Worm (Caenorhabditis elegans) whole organism, early embryonic: ENCODE measurements around the gene C31B8.9.
"Not testable (repeated sequence)": the region's sequence is repeated elsewhere in the genome, so short reads cannot be mapped to it uniquely, and the experiment has no call there.

Experiments used
- B0310.2 ChIP-seq: sonication (generic microtip); optimal IDR thresholded peaks from 2 replicates; lab custom pipeline; 2016; ENCODE audit warnings: mild to moderate bottlenecking, missing genetic modification characterization, missing compliant biosample characterization
- F13C5.2 ChIP-seq: sonication (generic microtip); optimal IDR thresholded peaks from 2 replicates; lab custom pipeline; 2017; ENCODE audit warnings: mild to moderate bottlenecking, missing genetic modification characterization, inconsistent platforms, missing compliant biosample characterization
- aly-1 ChIP-seq: sonication (generic microtip); optimal IDR thresholded peaks from 2 replicates; lab custom pipeline; 2016; ENCODE audit warnings: missing genetic modification characterization, missing compliant biosample characterization
- ama-1 ChIP-seq: fragments of 150-350 bp; optimal IDR thresholded peaks from 2 replicates; lab custom pipeline; 2014
- ceh-13 ChIP-seq: fragments of 200-800 bp; sonication (Bioruptor generic); optimal IDR thresholded peaks from 2 replicates; lab custom pipeline; 2018; ENCODE audit warnings: mild to moderate bottlenecking, missing genetic modification characterization, missing compliant biosample characterization
- ceh-36 ChIP-seq: sonication (generic microtip); optimal IDR thresholded peaks from 2 replicates; lab custom pipeline; 2016; ENCODE audit warnings: missing genetic modification characterization, inconsistent platforms, missing compliant biosample characterization
- ets-7 ChIP-seq: sonication (generic microtip); optimal IDR thresholded peaks from 2 replicates; lab custom pipeline; 2016; ENCODE audit warnings: missing genotype, missing genetic modification characterization, missing compliant biosample characterization
- flt-1 ChIP-seq: fragments of 200-800 bp; sonication (Bioruptor generic); IDR thresholded peaks from 2 replicates; pipeline ENCODE4 v1.3.6; 2022; ENCODE audit warnings: missing genetic modification characterization, missing compliant biosample characterization
- hmbx-1 ChIP-seq: sonication (generic microtip); optimal IDR thresholded peaks from 2 replicates; lab custom pipeline; 2016; ENCODE audit warnings: mild to moderate bottlenecking, missing genetic modification characterization, missing compliant biosample characterization
- hmg-4 ChIP-seq: fragments of 200-800 bp; sonication (Bioruptor generic); optimal IDR thresholded peaks from 2 replicates; lab custom pipeline; 2018; ENCODE audit warnings: mild to moderate bottlenecking, missing genetic modification characterization, missing compliant biosample characterization
- hnd-1 ChIP-seq: sonication (generic microtip); optimal IDR thresholded peaks from 2 replicates; lab custom pipeline; 2016; ENCODE audit warnings: missing genetic modification characterization, missing compliant biosample characterization
- pes-1 ChIP-seq: fragments of 200-800 bp; sonication (Bioruptor generic); IDR thresholded peaks from 2 replicates; pipeline ENCODE4 v1.3.6; 2022; ENCODE audit warnings: missing genetic modification reagents, missing genetic modification characterization, missing compliant biosample characterization
- scrt-1 ChIP-seq: fragments of 200-800 bp; sonication (Bioruptor generic); IDR thresholded peaks from 2 replicates; pipeline ENCODE4 v1.3.6; 2022; ENCODE audit warnings: missing genetic modification characterization, missing compliant biosample characterization
- sea-1 ChIP-seq: fragments of 200-800 bp; sonication (Bioruptor generic); conservative IDR thresholded peaks from 2 replicates; pipeline ENCODE4 v1.3.6; 2022; ENCODE audit warnings: missing genetic modification characterization, missing compliant biosample characterization
- tbx-11 ChIP-seq: fragments of 200-800 bp; sonication (Bioruptor generic); IDR thresholded peaks from 2 replicates; pipeline ENCODE4 v1.3.6; 2022; ENCODE audit warnings: missing genetic modification characterization, missing compliant biosample characterization
- tbx-37 ChIP-seq: fragments of 200-800 bp; sonication (Bioruptor generic); conservative IDR thresholded peaks from 2 replicates; pipeline ENCODE4 v1.3.6; 2022; ENCODE audit warnings: missing genetic modification reagents, missing genetic modification characterization, missing compliant biosample characterization
- tra-4 ChIP-seq: sonication (generic microtip); optimal IDR thresholded peaks from 2 replicates; lab custom pipeline; 2017; ENCODE audit warnings: missing genetic modification characterization, missing compliant biosample characterization

Gene C31B8.9

DNA sequence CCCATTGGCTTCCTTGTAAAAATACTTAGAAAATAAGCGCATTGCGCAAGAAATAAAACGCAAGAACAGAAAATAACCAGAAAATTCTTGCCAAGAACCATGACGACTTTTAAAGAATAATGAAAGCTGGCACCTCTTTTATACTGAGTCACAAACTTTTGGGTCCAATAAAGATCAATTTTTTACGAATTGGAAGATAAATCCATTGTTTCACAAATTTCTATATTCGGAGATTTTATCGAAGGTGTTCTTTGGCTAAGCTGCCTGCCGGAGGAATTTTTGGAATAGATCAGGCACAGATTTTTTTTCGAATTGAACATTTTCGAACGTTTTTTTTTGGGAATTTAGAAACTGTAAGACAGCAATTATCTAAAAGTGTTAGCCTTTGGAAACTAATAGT, at the start of gene C31B8.9:
Gene C31B8.9, minus strand, starts transcription at position 101 of the 400 bp plus-strand sequence.
- no peak for TF ChIP-seq pes-1 (GFP tag; lab: Robert Waterston, UW)
- TF ChIP-seq ceh-13, result no peak
- TF ChIP-seq flt-1 (GFP tag; lab: Robert Waterston, UW), result no peak
- TF ChIP-seq B0310.2 (tag; lab: Kevin White, UChicago), result no peak
- no peak for TF ChIP-seq hmbx-1 (tag; lab: Kevin White, UChicago)
- no peak for TF ChIP-seq sea-1 (GFP tag; lab: Robert Waterston, UW)
- TF ChIP-seq F13C5.2 (tag; lab: Kevin White, UChicago), result no peak

DNA sequence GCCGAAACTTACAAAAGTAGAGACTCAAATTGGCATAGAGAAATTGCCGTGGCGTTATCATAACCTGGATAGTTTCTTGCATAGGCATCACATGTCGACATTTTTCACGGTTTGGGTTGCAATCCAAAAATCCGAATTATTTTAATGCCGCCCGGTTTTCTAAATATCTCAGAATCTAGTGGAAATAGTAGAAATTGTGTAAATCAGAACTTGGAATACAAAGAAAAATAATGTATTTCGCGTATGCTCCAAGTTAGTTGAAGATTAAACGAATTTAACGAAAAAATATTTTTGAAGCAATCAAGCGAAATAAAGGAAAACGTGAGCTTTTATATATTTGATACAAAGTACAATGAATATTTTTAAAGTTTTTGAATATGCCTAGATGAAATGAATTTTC, 48.1 kb upstream of the C31B8.9 start, which contains the start of gene srw-144:
Gene srw-144, minus strand, starts transcription at position 101 of the 400 bp plus-strand sequence.
- no peak for TF ChIP-seq ets-7 (tag; lab: Kevin White, UChicago)
- TF ChIP-seq ama-1 (lab: Kevin White, UChicago), result no peak
- no peak for TF ChIP-seq hmbx-1 (tag; lab: Kevin White, UChicago)
- no peak for TF ChIP-seq ceh-13
- no peak for TF ChIP-seq tbx-11
- no peak for TF ChIP-seq hmg-4 (GFP tag; lab: Kevin White, UChicago)
- no peak for TF ChIP-seq ceh-36 (tag; lab: Kevin White, UChicago)
- no peak for TF ChIP-seq tbx-37 (GFP tag; lab: Robert Waterston, UW)
- TF ChIP-seq pes-1 (GFP tag; lab: Robert Waterston, UW), result no peak
- TF ChIP-seq tra-4 (tag; lab: Kevin White, UChicago), result no peak
- no peak for TF ChIP-seq aly-1 (tag; lab: Kevin White, UChicago)
- TF ChIP-seq hnd-1 (tag; lab: Kevin White, UChicago), result no peak

DNA sequence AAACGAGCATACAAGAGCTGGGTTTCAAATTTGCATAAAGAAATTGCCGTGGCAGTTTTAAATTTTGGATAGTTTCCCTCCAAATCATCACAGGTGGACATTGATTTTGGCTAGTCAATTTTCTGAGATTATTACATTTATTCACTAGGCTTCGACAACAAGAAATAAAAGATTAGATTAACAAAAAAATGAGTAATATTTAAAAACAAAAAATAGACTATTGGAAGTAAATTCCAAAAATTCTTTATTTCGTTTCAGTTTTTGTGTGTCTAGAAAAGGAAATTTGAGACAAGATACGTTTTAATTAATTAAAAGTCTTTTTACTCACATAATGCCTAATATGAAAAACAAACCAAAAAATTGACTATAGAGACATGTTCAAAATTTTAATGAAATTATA, 45.4 kb upstream of the C31B8.9 start, which contains the start of gene srw-142:
Gene srw-142, minus strand, starts transcription at position 101 of the 400 bp plus-strand sequence.
- no peak for TF ChIP-seq aly-1 (tag; lab: Kevin White, UChicago)
- TF ChIP-seq hnd-1 (tag; lab: Kevin White, UChicago), result no peak
- TF ChIP-seq tra-4 (tag; lab: Kevin White, UChicago), result no peak
- no peak for TF ChIP-seq ceh-13
- no peak for TF ChIP-seq hmg-4 (GFP tag; lab: Kevin White, UChicago)
- no peak for TF ChIP-seq B0310.2 (tag; lab: Kevin White, UChicago)
- TF ChIP-seq pes-1 (GFP tag; lab: Robert Waterston, UW), result no peak
- no peak for TF ChIP-seq ceh-36 (tag; lab: Kevin White, UChicago)
- no peak for TF ChIP-seq tbx-11
- no peak for TF ChIP-seq tbx-37 (GFP tag; lab: Robert Waterston, UW)
- TF ChIP-seq ets-7 (tag; lab: Kevin White, UChicago), result no peak
- no peak for TF ChIP-seq F13C5.2 (tag; lab: Kevin White, UChicago)
- TF ChIP-seq sea-1 (GFP tag; lab: Robert Waterston, UW), result no peak
- TF ChIP-seq scrt-1 (GFP tag; lab: Robert Waterston, UW), result no peak
- no peak for TF ChIP-seq ama-1 (lab: Kevin White, UChicago)
- no peak for TF ChIP-seq flt-1 (GFP tag; lab: Robert Waterston, UW)
- no peak for TF ChIP-seq hmbx-1 (tag; lab: Kevin White, UChicago)

DNA sequence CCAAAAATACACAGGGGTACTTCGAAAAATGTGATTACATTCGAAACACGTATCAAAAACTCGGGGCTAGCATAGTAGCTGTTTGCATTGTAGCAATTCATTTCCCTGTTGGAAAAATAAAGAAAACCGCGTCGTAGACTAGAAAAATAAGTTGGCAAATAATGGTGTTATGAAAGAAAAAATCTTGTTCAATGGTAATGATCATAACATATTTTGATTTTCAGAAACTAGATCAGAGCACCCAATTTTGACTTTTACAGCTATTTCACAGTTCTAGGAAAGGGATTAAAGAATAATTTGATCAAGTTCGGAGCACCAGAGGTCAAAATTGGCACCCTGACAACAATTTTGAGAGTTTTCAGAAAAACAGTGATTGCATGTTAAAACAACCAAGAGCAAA, 42.5 kb upstream of the C31B8.9 start, which contains the start of gene srh-248:
Gene srh-248, minus strand, starts transcription at position 101 of the 400 bp plus-strand sequence.
- not testable (repeated sequence) for TF ChIP-seq scrt-1 (GFP tag; lab: Robert Waterston, UW); sea-1 (GFP tag; lab: Robert Waterston, UW); ets-7 (tag; lab: Kevin White, UChicago)

DNA sequence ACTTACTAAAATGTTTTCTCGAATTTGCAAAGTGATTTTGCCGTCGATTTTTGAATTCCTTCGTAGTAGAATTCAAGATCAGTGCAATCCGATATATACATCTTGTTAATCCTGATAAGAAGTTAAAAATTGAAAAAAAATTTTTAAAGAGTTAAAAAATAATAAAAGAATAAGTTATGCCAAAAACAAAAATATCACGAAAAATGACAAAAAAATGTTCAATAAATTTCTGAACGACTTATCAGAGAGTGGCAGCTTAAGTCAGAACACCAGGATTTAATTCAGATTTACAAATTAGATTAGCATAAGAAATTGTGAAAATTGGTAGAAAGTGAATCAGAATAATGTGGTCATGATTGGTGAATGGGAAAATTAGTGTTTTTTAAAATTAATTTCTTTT, 39.3 kb upstream of the C31B8.9 start, which contains the start of gene srw-122:
Gene srw-122, minus strand, starts transcription at position 101 of the 400 bp plus-strand sequence.
- TF ChIP-seq ets-7, hmbx-1, aly-1 (tag; lab: Kevin White, UChicago): not testable (repeated sequence)

DNA sequence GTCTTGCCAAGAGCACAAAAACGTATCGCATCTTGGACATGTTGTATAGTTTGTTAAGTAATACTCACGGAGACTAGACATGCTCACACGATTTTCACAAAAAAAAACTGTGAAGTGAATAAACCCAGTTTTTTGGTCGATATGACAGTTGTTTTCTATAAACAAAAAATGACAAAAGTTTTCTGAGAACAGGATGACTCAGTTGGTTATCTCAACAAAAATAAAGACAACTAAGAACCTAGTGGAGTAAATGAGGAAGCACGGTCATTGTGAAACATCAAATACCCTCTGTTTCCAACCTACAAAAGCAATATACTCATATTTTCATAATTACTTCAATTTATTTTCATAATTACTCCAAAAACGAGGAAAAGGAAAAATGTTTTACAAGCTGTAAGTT, 32.8 kb upstream of the C31B8.9 start, which contains the start of gene srh-87:
Gene srh-87, minus strand, starts transcription at position 101 of the 400 bp plus-strand sequence.
- no peak for TF ChIP-seq ceh-36 (tag; lab: Kevin White, UChicago)
- no peak for TF ChIP-seq hmg-4 (GFP tag; lab: Kevin White, UChicago)
- TF ChIP-seq scrt-1 (GFP tag; lab: Robert Waterston, UW), result no peak
- no peak for TF ChIP-seq pes-1 (GFP tag; lab: Robert Waterston, UW)
- TF ChIP-seq hmbx-1 (tag; lab: Kevin White, UChicago), result no peak
- TF ChIP-seq B0310.2 (tag; lab: Kevin White, UChicago), result no peak
- no peak for TF ChIP-seq ets-7 (tag; lab: Kevin White, UChicago)
- TF ChIP-seq ceh-13, result no peak
- no peak for TF ChIP-seq aly-1 (tag; lab: Kevin White, UChicago)
- TF ChIP-seq hnd-1 (tag; lab: Kevin White, UChicago), result no peak
- TF ChIP-seq tra-4 (tag; lab: Kevin White, UChicago), result no peak
- TF ChIP-seq F13C5.2 (tag; lab: Kevin White, UChicago), result no peak
- no peak for TF ChIP-seq sea-1 (GFP tag; lab: Robert Waterston, UW)
- TF ChIP-seq tbx-37 (GFP tag; lab: Robert Waterston, UW), result no peak
- no peak for TF ChIP-seq ama-1 (lab: Kevin White, UChicago)
- no peak for TF ChIP-seq tbx-11

DNA sequence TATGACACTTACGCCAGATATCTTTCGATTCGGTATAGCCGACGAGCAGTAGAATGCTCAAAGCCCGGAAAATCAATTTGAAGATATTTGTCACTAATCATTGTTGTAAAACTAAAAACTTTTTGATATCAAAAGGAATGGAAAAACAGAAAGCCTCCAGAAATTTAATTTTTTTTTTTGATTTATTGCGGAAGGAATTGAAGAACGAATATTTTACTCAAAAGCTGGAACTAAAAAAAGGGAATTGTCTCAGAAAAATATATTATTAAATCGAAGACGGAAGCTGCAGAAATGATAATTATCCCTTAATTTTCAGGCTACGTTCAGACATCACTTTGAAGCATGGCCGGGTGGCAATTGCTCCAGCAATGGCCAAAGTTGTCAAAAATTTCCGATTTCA, 31.1 kb upstream of the C31B8.9 start, which contains the start of gene srw-137:
Gene srw-137, minus strand, starts transcription at position 101 of the 400 bp plus-strand sequence.
- TF ChIP-seq sea-1 (GFP tag; lab: Robert Waterston, UW) (no peak), tbx-11 (no peak), B0310.2 (tag; lab: Kevin White, UChicago) (no peak), ets-7 (tag; lab: Kevin White, UChicago) (no peak), hmg-4 (GFP tag; lab: Kevin White, UChicago) (no peak), tra-4 (tag; lab: Kevin White, UChicago) (no peak), hnd-1 (tag; lab: Kevin White, UChicago) (no peak), ceh-13 (no peak), hmbx-1 (tag; lab: Kevin White, UChicago) (no peak), aly-1 (tag; lab: Kevin White, UChicago) (no peak), ceh-36 (tag; lab: Kevin White, UChicago) (no peak), pes-1 (GFP tag; lab: Robert Waterston, UW) (no peak), ama-1 (lab: Kevin White, UChicago) (no peak), flt-1 (GFP tag; lab: Robert Waterston, UW) (no peak), scrt-1 (GFP tag; lab: Robert Waterston, UW) (no peak)
